Worm (Caenorhabditis elegans) whole organism, L1 larva: ENCODE results near the gene Y66D12A.3.

Experiments used
- mdl-1 ChIP-seq, 2 experiments: fragments of 150-350 bp; optimal IDR thresholded peaks; 2 replicates each; lab custom pipeline; 2014 to 2017; ENCODE audit warnings: missing biosample characterization in 2 of 2, missing genetic modification characterization in 2 of 2, inconsistent platforms in 1 of 2
- nhr-12 ChIP-seq: sonication (generic microtip); optimal IDR thresholded peaks from 2 replicates; lab custom pipeline; 2017; ENCODE audit warnings: missing biosample characterization, missing genetic modification characterization
- nhr-77 ChIP-seq: fragments of 150-350 bp; optimal IDR thresholded peaks from 2 replicates; lab custom pipeline; 2014; ENCODE audit warnings: missing biosample characterization, missing genetic modification characterization

ce11 chrIII:11580428-11580885, 8.6 kb upstream of the Y66D12A.3 start, which contains the start of gene Y66D12A.7:
- TF ChIP-seq nhr-12 (tag; lab: Kevin White, UChicago), result no peak
- no peak for TF ChIP-seq nhr-77
- no peak for TF ChIP-seq mdl-1 (tag; optimal IDR thresholded peaks at IDR 0.05; lab: Kevin White, UChicago)
